Worm (Caenorhabditis elegans): ENCODE data around the gene lgc-36.

lgc-36 gene

DNA sequence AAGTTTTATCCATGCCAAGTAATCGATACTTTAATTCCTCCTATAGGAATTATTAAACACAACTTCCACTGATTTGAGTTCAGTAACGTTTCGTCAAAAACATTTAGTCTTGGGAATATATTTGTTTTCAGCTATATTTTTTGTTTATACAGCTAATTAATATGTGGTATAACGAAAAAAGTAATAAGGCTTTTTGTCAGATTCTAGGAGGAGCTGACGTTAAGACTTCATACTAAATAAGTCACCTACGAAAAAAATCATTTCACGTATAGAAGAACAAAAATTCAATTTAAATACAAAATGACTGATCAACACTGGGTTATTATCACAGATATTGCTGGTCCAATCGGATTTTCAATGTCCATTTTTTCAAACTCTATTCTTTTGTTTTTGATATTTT is 10.0 kb upstream of the lgc-36 start, which contains the start of gene str-115:
TSS of gene str-115 (plus strand) at position 301 of the 400 bp plus-strand sequence.
- TF ChIP-seq ceh-90 (tag; optimal IDR thresholded peaks at IDR 0.05) (no peak), lin-15B (tag; optimal IDR thresholded peaks at IDR 0.05) (no peak), ets-5 (GFP tag; IDR thresholded peaks at IDR 0.05) (no peak), nhr-28 (tag; optimal IDR thresholded peaks at IDR 0.05) (no peak), zip-4 (GFP tag; optimal IDR thresholded peaks at IDR 0.05) (no peak), mef-2 (tag; optimal IDR thresholded peaks at IDR 0.05) (no peak), swsn-7 (tag; optimal IDR thresholded peaks at IDR 0.05) (no peak)

DNA sequence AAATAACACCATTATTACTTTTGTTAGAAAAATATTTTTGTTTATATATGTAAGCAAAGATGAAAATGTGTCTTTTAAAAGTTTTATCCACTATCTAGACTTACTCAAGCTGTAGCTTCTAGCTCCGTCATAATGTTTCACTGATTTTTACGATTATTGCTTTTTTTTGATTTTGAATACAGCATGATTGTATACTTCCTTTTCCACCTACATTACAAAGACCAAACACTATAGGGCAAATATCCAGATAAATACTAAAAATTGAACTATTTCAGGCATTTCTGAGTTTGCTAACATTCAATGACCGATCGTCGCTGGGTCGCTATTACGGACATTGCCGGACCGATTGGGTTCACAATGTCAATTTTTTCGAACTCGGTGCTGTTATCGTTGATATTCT is 7.9 kb upstream of the lgc-36 start, which contains the start of gene str-116:
TSS of gene str-116 (plus strand) at position 301 of the 400 bp plus-strand sequence.
- TF ChIP-seq grh-1 (GFP tag; IDR thresholded peaks at IDR 0.05): no peak
- TF ChIP-seq ceh-82 (tag; optimal IDR thresholded peaks at IDR 0.05): no peak

DNA sequence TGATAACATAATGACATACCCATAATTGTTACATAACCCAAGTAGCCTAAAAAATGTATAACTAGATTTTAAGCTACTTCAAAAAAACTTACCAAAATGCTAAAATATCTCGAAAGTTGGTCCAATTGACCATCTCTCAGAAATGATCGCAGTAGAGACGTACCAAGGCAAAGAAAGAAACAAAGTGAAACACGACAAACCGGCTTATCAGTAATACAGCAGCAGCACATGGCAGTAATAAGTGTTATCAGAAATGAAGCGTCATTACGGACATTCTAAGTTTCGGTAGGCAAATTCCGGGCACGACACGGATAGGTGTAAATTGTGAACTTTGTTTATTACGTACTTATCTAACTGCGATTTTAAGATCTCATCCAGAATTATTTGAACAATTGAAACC is 6.7 kb upstream of the lgc-36 start, which contains the start of gene cln-3.1:
TSS of gene cln-3.1 (minus strand) at position 171 of the 400 bp plus-strand sequence.
- TF ChIP-seq mab-9 (GFP tag; IDR thresholded peaks at IDR 0.05): no peak
- TF ChIP-seq elt-2 (tag; optimal IDR thresholded peaks at IDR 0.05): peak; percentile 56
- no peak for TF ChIP-seq C16A3.4 (tag; optimal IDR thresholded peaks at IDR 0.05)
- TF ChIP-seq sup-37 (GFP tag; optimal IDR thresholded peaks at IDR 0.05): no peak
- no peak for TF ChIP-seq nhr-237 (tag; optimal IDR thresholded peaks at IDR 0.05)
- TF ChIP-seq ets-5 (GFP tag; IDR thresholded peaks at IDR 0.05): no peak
- no peak for TF ChIP-seq C34B4.2 (tag; optimal IDR thresholded peaks at IDR 0.05)
- TF ChIP-seq alr-1 (tag; optimal IDR thresholded peaks at IDR 0.05; ENCODE audit: borderline replicate concordance): no peak

DNA sequence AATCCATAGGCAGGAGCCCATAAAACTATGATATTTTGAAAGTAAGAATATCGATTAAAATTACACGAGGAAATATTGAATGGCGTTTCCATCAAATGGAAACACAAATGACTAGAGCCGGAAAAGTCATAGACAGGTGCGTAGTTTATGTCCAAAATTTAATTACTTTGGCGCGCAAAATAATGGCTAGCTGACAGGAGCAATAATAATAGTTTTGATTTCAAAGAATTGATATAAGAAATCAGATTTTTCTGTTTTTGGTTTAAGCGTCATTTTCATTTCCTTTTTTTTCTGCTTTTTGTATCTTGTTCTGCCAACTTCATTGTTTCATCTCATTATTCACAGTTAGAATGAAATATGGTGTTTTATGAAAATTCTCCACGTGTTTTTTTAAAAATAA is 4.2 kb upstream of the lgc-36 start, which contains the start of gene F07B10.4:
TSS of gene F07B10.4 (minus strand) at position 101 of the 400 bp plus-strand sequence.
- TF ChIP-seq fkh-8 (tag; optimal IDR thresholded peaks at IDR 0.05) (peak; percentile 11), lir-3 (tag; optimal IDR thresholded peaks at IDR 0.05; ENCODE audit: poor library complexity) (no peak), irx-1 (tag; optimal IDR thresholded peaks at IDR 0.05) (no peak), swsn-7 (tag; optimal IDR thresholded peaks at IDR 0.05) (no peak), aly-2 (tag; optimal IDR thresholded peaks at IDR 0.05) (no peak), lin-14 (GFP tag; optimal IDR thresholded peaks at IDR 0.05) (no peak), unc-62 (GFP tag; optimal IDR thresholded peaks at IDR 0.05) (no peak)

DNA sequence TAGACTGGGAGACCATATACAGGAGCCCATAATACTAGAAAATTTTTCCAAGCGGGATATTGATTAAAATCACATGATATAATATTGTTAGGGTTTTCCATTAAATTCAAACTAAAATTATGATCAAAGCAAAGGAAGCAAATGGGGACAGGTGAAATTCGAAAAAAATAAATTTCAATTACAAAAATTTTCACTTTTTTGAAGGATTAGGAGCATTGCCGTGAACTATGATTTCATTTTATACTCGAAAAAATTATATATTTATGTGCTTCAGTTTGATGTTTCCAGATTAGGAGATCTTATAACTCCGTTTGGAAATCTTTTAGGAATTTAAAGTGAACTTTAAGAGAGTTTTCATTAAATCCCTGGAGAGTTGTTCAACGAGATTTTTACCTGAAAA is 1.8 kb upstream of the lgc-36 start, which contains the start of gene F07B10.7:
TSS of gene F07B10.7 (minus strand) at position 101 of the 400 bp plus-strand sequence.
- TF ChIP-seq fkh-8 (tag; optimal IDR thresholded peaks at IDR 0.05) (no peak), ces-1 (GFP tag; optimal IDR thresholded peaks at IDR 0.05) (no peak), mep-1 (tag; optimal IDR thresholded peaks at IDR 0.05) (no peak), C34B4.2 (tag; optimal IDR thresholded peaks at IDR 0.05) (no peak), snu-23 (GFP tag; optimal IDR thresholded peaks at IDR 0.05) (no peak), lin-35 (GFP tag; optimal IDR thresholded peaks at IDR 0.05) (no peak), efl-3 (GFP tag; optimal IDR thresholded peaks at IDR 0.05) (no peak), rnt-1 (tag; optimal IDR thresholded peaks at IDR 0.05) (no peak), unc-30 (tag; optimal IDR thresholded peaks at IDR 0.05) (no peak), nhr-77 (tag; optimal IDR thresholded peaks at IDR 0.05) (no peak), F16B12.6 (tag; optimal IDR thresholded peaks at IDR 0.05) (no peak)

DNA sequence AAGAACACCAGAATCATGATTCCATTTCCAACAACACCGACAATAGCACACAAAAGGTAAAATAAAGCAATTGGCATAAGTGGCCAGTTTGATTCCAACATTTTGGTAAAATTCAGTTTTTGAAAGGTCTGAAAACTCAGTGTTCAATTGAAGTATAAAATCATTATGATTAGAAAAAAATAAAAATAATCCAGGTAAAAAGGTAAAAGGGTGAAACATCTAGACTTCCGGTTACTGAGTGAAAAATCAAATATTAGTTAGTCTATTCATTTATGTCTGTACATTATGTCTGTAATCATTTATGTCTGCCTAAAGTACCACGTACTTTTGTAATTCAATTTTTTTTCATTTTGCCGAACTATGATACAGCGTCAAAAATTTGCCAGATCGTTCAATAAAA is 3.8 kb downstream of the lgc-36 start, which contains the start of gene srsx-31:
TSS of gene srsx-31 (minus strand) at position 101 of the 400 bp plus-strand sequence.
- TF ChIP-seq vab-15 (tag; optimal IDR thresholded peaks at IDR 0.05) (no peak), ceh-63 (GFP tag; optimal IDR thresholded peaks at IDR 0.05) (no peak), elt-3 (tag; optimal IDR thresholded peaks at IDR 0.05) (no peak), dpl-1 (GFP tag; optimal IDR thresholded peaks at IDR 0.05) (no peak), pag-3 (tag; optimal IDR thresholded peaks at IDR 0.05; ENCODE audit: borderline replicate concordance, insufficient read depth) (no peak), ztf-11 (tag; optimal IDR thresholded peaks at IDR 0.05) (no peak), nhr-28 (tag; optimal IDR thresholded peaks at IDR 0.05) (no peak), aly-2 (tag; optimal IDR thresholded peaks at IDR 0.05) (no peak), grh-1 (GFP tag; IDR thresholded peaks at IDR 0.05) (no peak), unc-86 (tag; optimal IDR thresholded peaks at IDR 0.05) (no peak), mab-9 (GFP tag; IDR thresholded peaks at IDR 0.05) (no peak)

All from whole organism, L1 larva.